Worm (Caenorhabditis elegans): Measurements from ENCODE around the gene C47E8.1.

Gene C47E8.1

DNA sequence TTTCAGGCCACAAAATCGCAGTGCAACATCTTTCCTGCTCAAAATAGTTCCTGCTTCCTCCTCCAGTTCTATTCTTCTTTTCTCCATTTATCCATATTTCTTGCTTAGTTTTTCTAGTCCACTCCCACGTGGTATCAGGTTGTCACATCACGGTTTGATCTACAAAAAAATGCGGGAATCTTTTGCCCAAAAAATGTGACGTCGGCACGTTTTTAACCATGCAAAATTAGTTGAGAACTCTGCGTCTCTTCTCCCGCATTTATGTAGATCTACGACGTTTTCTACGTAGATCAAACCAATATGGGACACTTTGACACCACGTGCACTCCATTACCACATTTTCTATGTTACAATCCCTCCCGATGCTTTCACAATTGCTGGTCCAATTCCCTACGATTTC lies 23.8 kb upstream of the C47E8.1 start:
- TF ChIP-seq ama-1 (optimal IDR thresholded peaks at IDR 0.05) (no peak), blmp-1 (tag; optimal IDR thresholded peaks at IDR 0.05; ENCODE audit: insufficient read depth) (no peak), ceh-16 (tag; optimal IDR thresholded peaks at IDR 0.05) (no peak), Y55F3AM.14 (GFP tag; optimal IDR thresholded peaks at IDR 0.05) (no peak), F13H6.1 (tag; optimal IDR thresholded peaks at IDR 0.05) (no peak), nhr-25 (tag; optimal IDR thresholded peaks at IDR 0.05) (no peak), R02D3.7 (tag; optimal IDR thresholded peaks at IDR 0.05) (no peak), nhr-12 (tag; optimal IDR thresholded peaks at IDR 0.05) (no peak), elt-1 (tag; optimal IDR thresholded peaks at IDR 0.05) (no peak), nhr-10 (tag; optimal IDR thresholded peaks at IDR 0.05) (no peak), ztf-4 (tag; optimal IDR thresholded peaks at IDR 0.05) (no peak), sma-9 (GFP tag; optimal IDR thresholded peaks at IDR 0.05) (no peak), sma-9 (tag; optimal IDR thresholded peaks at IDR 0.05) (no peak), lin-11 (tag; optimal IDR thresholded peaks at IDR 0.05) (no peak), ztf-1 (GFP tag; conservative IDR thresholded peaks at IDR 0.05) (no peak), sem-4 (tag; optimal IDR thresholded peaks at IDR 0.05) (no peak)

ce11 chrV:14645817-14646789 lies 19.7 kb upstream of the C47E8.1 start, which contains the start of the genes rfc-1 and pmp-3:
Gene rfc-1 (minus strand): TSS chrV:14645979.
Gene pmp-3 (plus strand): TSS chrV:14646739.
- TF ChIP-seq skn-1 (tag; optimal IDR thresholded peaks at IDR 0.05) (peak; percentile 2), ZK546.5 (tag; optimal IDR thresholded peaks at IDR 0.05) (no peak), nhr-25 (tag; optimal IDR thresholded peaks at IDR 0.05) (peak; percentile 13), unc-39 (tag; optimal IDR thresholded peaks at IDR 0.05) (no peak), lin-39 (tag; optimal IDR thresholded peaks at IDR 0.05) (no peak), lsy-2 (tag; optimal IDR thresholded peaks at IDR 0.05) (no peak), ztf-4 (tag; optimal IDR thresholded peaks at IDR 0.05) (no peak), C34F6.9 (tag; optimal IDR thresholded peaks at IDR 0.05) (peak; percentile 39), alr-1 (tag; optimal IDR thresholded peaks at IDR 0.05) (no peak), snpc-4 (tag; optimal IDR thresholded peaks at IDR 0.05) (no peak), gmeb-1 (tag; optimal IDR thresholded peaks at IDR 0.05) (peak; percentile 84), ceh-82 (tag; optimal IDR thresholded peaks at IDR 0.05) (no peak), sem-4 (tag; optimal IDR thresholded peaks at IDR 0.05) (no peak), nhr-12 (tag; optimal IDR thresholded peaks at IDR 0.05) (no peak), F13H6.1 (tag; optimal IDR thresholded peaks at IDR 0.05) (peak; percentile 10), blmp-1 (tag; optimal IDR thresholded peaks at IDR 0.05; ENCODE audit: insufficient read depth) (peak; percentile 52), unc-55 (GFP tag; optimal IDR thresholded peaks at IDR 0.05) (peak; percentile 51), nhr-23 (tag; optimal IDR thresholded peaks at IDR 0.05) (no peak), fos-1 (tag; optimal IDR thresholded peaks at IDR 0.05) (peak; percentile 21), ceh-16 (tag; optimal IDR thresholded peaks at IDR 0.05) (no peak), egl-27 (tag; optimal IDR thresholded peaks at IDR 0.05) (no peak), nhr-129 (tag; optimal IDR thresholded peaks at IDR 0.05) (peak; percentile 16), peb-1 (tag; optimal IDR thresholded peaks at IDR 0.05) (no peak)

DNA sequence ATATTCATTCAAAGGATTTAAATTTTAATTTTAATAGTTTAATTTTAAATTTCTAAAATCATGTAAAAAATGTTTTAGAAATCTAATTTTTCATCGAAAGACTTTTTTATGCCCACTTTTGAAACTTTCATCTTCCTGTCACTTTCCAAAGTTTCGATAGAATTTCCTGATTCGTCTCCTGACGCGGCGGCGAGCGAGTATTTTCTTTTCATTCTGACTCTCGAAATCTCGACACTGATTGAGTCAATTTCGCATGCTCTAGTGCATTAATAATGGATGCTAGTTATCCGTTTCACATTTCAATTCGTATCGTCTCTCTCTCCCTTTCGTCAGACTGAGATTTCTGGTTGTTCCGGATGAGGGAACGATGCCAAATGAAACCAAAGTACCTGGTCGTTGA lies 17.0 kb upstream of the C47E8.1 start:
- TF ChIP-seq nhr-23 (tag; optimal IDR thresholded peaks at IDR 0.05) (no peak), nhr-237 (tag; optimal IDR thresholded peaks at IDR 0.05) (no peak), peb-1 (tag; optimal IDR thresholded peaks at IDR 0.05) (no peak), lin-13 (GFP tag; optimal IDR thresholded peaks at IDR 0.05) (no peak), sem-4 (tag; optimal IDR thresholded peaks at IDR 0.05) (no peak), ceh-82 (tag; optimal IDR thresholded peaks at IDR 0.05) (no peak), lin-11 (tag; optimal IDR thresholded peaks at IDR 0.05) (no peak)

ce11 chrV:14649929-14650328 lies 15.9 kb upstream of the C47E8.1 start:
- TF ChIP-seq ztf-1 (GFP tag; conservative IDR thresholded peaks at IDR 0.05) (no peak), lsy-2 (tag; optimal IDR thresholded peaks at IDR 0.05) (peak in 1 of 2 experiments; percentile 47), nhr-12 (tag; optimal IDR thresholded peaks at IDR 0.05) (no peak), sma-9 (GFP tag; optimal IDR thresholded peaks at IDR 0.05) (peak; percentile 6), sma-9 (tag; optimal IDR thresholded peaks at IDR 0.05) (no peak), Y55F3AM.14 (GFP tag; optimal IDR thresholded peaks at IDR 0.05) (no peak), sem-4 (tag; optimal IDR thresholded peaks at IDR 0.05) (peak; percentile 31), zag-1 (tag; optimal IDR thresholded peaks at IDR 0.05) (no peak), ama-1 (optimal IDR thresholded peaks at IDR 0.05) (no peak), lin-39 (tag; optimal IDR thresholded peaks at IDR 0.05) (peak; percentile 1), mab-5 (tag; optimal IDR thresholded peaks at IDR 0.05) (peak; percentile 27), C34F6.9 (tag; optimal IDR thresholded peaks at IDR 0.05) (peak; percentile 62), nhr-129 (tag; optimal IDR thresholded peaks at IDR 0.05) (peak; percentile 58)
